Worm (Caenorhabditis elegans) whole organism, L1 larva: ENCODE results near the gene nac-1.

Experiments used
- C04F5.9 ChIP-seq: sonication (generic microtip); optimal IDR thresholded peaks from 2 replicates; lab custom pipeline; 2016; ENCODE audit warnings: missing genetic modification characterization, missing compliant biosample characterization
- C34B4.2 ChIP-seq: sonication (generic microtip); optimal IDR thresholded peaks from 2 replicates; lab custom pipeline; 2017; ENCODE audit warnings: mild to moderate bottlenecking, missing genetic modification characterization, missing compliant biosample characterization
- F16B12.6 ChIP-seq: fragments of 150-350 bp; optimal IDR thresholded peaks from 2 replicates; lab custom pipeline; 2014; ENCODE audit warnings: missing biosample characterization, missing genetic modification characterization
- Y116A8C.19 ChIP-seq: sonication (generic microtip); optimal IDR thresholded peaks from 2 replicates; lab custom pipeline; 2016; ENCODE audit warnings: missing compliant biosample characterization, missing genetic modification characterization, borderline replicate concordance
- ama-1 ChIP-seq: fragments of 150-350 bp; optimal IDR thresholded peaks from 2 replicates; lab custom pipeline; 2014
- blmp-1 ChIP-seq: fragments of 150-350 bp; optimal IDR thresholded peaks from 2 replicates; lab custom pipeline; 2014; ENCODE audit warnings: missing biosample characterization, missing genetic modification characterization
- ceh-8 ChIP-seq: fragments of 200-800 bp; sonication (Bioruptor generic); optimal IDR thresholded peaks from 2 replicates; lab custom pipeline; 2018; ENCODE audit warnings: mild to moderate bottlenecking, missing genetic modification characterization, moderate library complexity, missing compliant biosample characterization
- ceh-90 ChIP-seq: sonication (generic microtip); optimal IDR thresholded peaks from 2 replicates; lab custom pipeline; 2016; ENCODE audit warnings: missing genetic modification characterization, missing compliant biosample characterization
- efl-1 ChIP-seq, 4 experiments: fragments of 150-350 bp; optimal IDR thresholded peaks in 3 of 4; peaks in 1 of 4; 1 replicate in 1 of 4; 2 replicates in 3 of 4; lab custom pipeline; 2014; ENCODE audit warnings: missing biosample characterization in 2 of 4, missing genetic modification characterization in 2 of 4, missing genetic modification reagents in 2 of 4
- elt-3 ChIP-seq, 6 experiments: fragments of 150-350 bp in 1 of 6; sonication (generic microtip); optimal IDR thresholded peaks; 2 replicates each; lab custom pipeline; 2017 to 2018; ENCODE audit warnings: missing biosample characterization in 6 of 6, missing genetic modification characterization in 6 of 6, inconsistent platforms in 1 of 6
- fkh-10 ChIP-seq: sonication (generic microtip); optimal IDR thresholded peaks from 2 replicates; lab custom pipeline; 2017; ENCODE audit warnings: missing biosample characterization, missing genetic modification reagents, missing genetic modification characterization
- fkh-4 ChIP-seq: sonication (generic microtip); optimal IDR thresholded peaks from 2 replicates; lab custom pipeline; 2016; ENCODE audit warnings: missing compliant biosample characterization, missing genetic modification characterization, borderline replicate concordance
- fos-1 ChIP-seq: fragments of 150-350 bp; optimal IDR thresholded peaks from 2 replicates; lab custom pipeline; 2014; ENCODE audit warnings: missing biosample characterization, missing genetic modification characterization
- irx-1 ChIP-seq: sonication (generic microtip); optimal IDR thresholded peaks from 2 replicates; lab custom pipeline; 2016; ENCODE audit warnings: missing genetic modification characterization, missing compliant biosample characterization
- lin-35 ChIP-seq, 2 experiments: fragments of 150-350 bp; optimal IDR thresholded peaks; 2 replicates each; lab custom pipeline; 2014; ENCODE audit warnings: missing biosample characterization in 2 of 2, missing genetic modification characterization in 2 of 2, missing genetic modification reagents in 2 of 2
- lin-39 ChIP-seq: fragments of 150-350 bp; optimal IDR thresholded peaks from 2 replicates; lab custom pipeline; 2014; ENCODE audit warnings: missing biosample characterization, missing genetic modification reagents, missing genetic modification characterization
- lir-3 ChIP-seq: sonication (generic microtip); optimal IDR thresholded peaks from 2 replicates; lab custom pipeline; 2016; ENCODE audit warnings: mild to moderate bottlenecking, missing genetic modification characterization, moderate library complexity, missing compliant biosample characterization; ENCODE audit not compliant: poor library complexity
- lsy-2 ChIP-seq, 2 experiments: fragments of 150-350 bp; optimal IDR thresholded peaks; 2 replicates each; lab custom pipeline; 2014; ENCODE audit warnings: missing biosample characterization in 2 of 2, missing genetic modification characterization in 2 of 2
- mab-9 ChIP-seq: fragments of 200-800 bp; sonication (Bioruptor generic); IDR thresholded peaks from 2 replicates; pipeline ENCODE4 v1.3.6; 2022; ENCODE audit warnings: missing genetic modification reagents, missing genetic modification characterization, missing compliant biosample characterization
- mef-2 ChIP-seq: fragments of 150-350 bp; optimal IDR thresholded peaks from 2 replicates; lab custom pipeline; 2014; ENCODE audit warnings: missing biosample characterization, missing genetic modification characterization
- nhr-20 ChIP-seq: sonication (generic microtip); optimal IDR thresholded peaks from 2 replicates; lab custom pipeline; 2016; ENCODE audit warnings: mild to moderate bottlenecking, missing genetic modification characterization, missing compliant biosample characterization
- nhr-28 ChIP-seq: fragments of 150-350 bp; optimal IDR thresholded peaks from 2 replicates; lab custom pipeline; 2014; ENCODE audit warnings: missing biosample characterization, missing genetic modification characterization
- nhr-77 ChIP-seq: fragments of 150-350 bp; optimal IDR thresholded peaks from 2 replicates; lab custom pipeline; 2014; ENCODE audit warnings: missing biosample characterization, missing genetic modification characterization
- nhr-84 ChIP-seq: sonication (generic microtip); optimal IDR thresholded peaks from 2 replicates; lab custom pipeline; 2017; ENCODE audit warnings: missing biosample characterization, missing genetic modification characterization
- nhr-85 ChIP-seq: sonication (generic microtip); peaks from one replicate; lab custom pipeline; 2016; ENCODE audit warnings: missing genetic modification characterization, inconsistent platforms, missing compliant biosample characterization
- pqm-1 ChIP-seq: sonication (generic microtip); optimal IDR thresholded peaks from 3 replicates; lab custom pipeline; 2017; ENCODE audit warnings: missing biosample characterization, missing genetic modification characterization
- skn-1 ChIP-seq: fragments of 150-350 bp; optimal IDR thresholded peaks from 2 replicates; lab custom pipeline; 2014; ENCODE audit warnings: missing biosample characterization, missing genetic modification characterization
- snpc-4 ChIP-seq: fragments of 150-350 bp; optimal IDR thresholded peaks from 2 replicates; lab custom pipeline; 2014; ENCODE audit warnings: missing biosample characterization, missing genetic modification characterization
- snu-23 ChIP-seq: sonication (generic microtip); optimal IDR thresholded peaks from 2 replicates; lab custom pipeline; 2016; ENCODE audit warnings: missing genetic modification characterization, missing compliant biosample characterization
- swsn-7 ChIP-seq: sonication (generic microtip); optimal IDR thresholded peaks from 2 replicates; lab custom pipeline; 2016; ENCODE audit warnings: missing genetic modification characterization, missing compliant biosample characterization
- tlp-1 ChIP-seq: fragments of 150-350 bp; optimal IDR thresholded peaks from 2 replicates; lab custom pipeline; 2014; ENCODE audit warnings: missing biosample characterization, missing genetic modification characterization
- unc-98 ChIP-seq: fragments of 200-800 bp; sonication (Bioruptor generic); IDR thresholded peaks from 2 replicates; pipeline ENCODE4 v1.3.6; 2022; ENCODE audit warnings: missing genetic modification characterization, missing compliant biosample characterization
- vab-15 ChIP-seq: sonication (generic microtip); optimal IDR thresholded peaks from 2 replicates; lab custom pipeline; 2017; ENCODE audit warnings: missing genotype, mild to moderate bottlenecking, missing genetic modification characterization, missing compliant biosample characterization
- zip-4 ChIP-seq: fragments of 200-800 bp; sonication (Bioruptor generic); optimal IDR thresholded peaks from 2 replicates; lab custom pipeline; 2018; ENCODE audit warnings: mild to moderate bottlenecking, missing genetic modification characterization, moderate library complexity, missing compliant biosample characterization

The nac-1 gene

ce11 chrX:14897192-14897591 lies 2.2 kb downstream of the nac-1 start:
- TF ChIP-seq pqm-1 (tag; lab: Kevin White, UChicago) (no peak), fkh-4 (tag; lab: Kevin White, UChicago) (no peak), nhr-28 (tag; lab: Kevin White, UChicago) (no peak), lin-39 (tag; lab: Kevin White, UChicago) (no peak), snpc-4 (tag; lab: Kevin White, UChicago) (peak; percentile 49), irx-1 (tag; lab: Kevin White, UChicago) (no peak), nhr-85 (tag; lab: Kevin White, UChicago) (no peak), vab-15 (tag; lab: Kevin White, UChicago) (no peak), lsy-2 (tag; optimal IDR thresholded peaks at IDR 0.05; lab: Kevin White, UChicago) (no peak), efl-1 (optimal IDR thresholded peaks at IDR 0.05; lab: Kevin White, UChicago) (no peak), efl-1 (GFP tag; optimal IDR thresholded peaks at IDR 0.05 in 1 of 2; lab: Kevin White, UChicago) (peak in 1 of 2 experiments; percentile 3), unc-98 (GFP tag; lab: Robert Waterston, UW) (no peak), fos-1 (no peak)

ce11 chrX:14898205-14898604 lies 3.3 kb downstream of the nac-1 start, which contains the start of gene lips-8:
Gene lips-8 (plus strand): TSS chrX:14898505.
- TF ChIP-seq blmp-1 (tag; lab: Kevin White, UChicago): peak; percentile 6
- TF ChIP-seq zip-4 (GFP tag; lab: Kevin White, UChicago): no peak

- TF ChIP-seq elt-3 (tag; optimal IDR thresholded peaks at IDR 0.05; lab: Kevin White, UChicago) (peak in 1 of 6 experiments; percentile 54), nhr-28 (tag; lab: Kevin White, UChicago) (no peak), snu-23 (GFP tag; lab: Kevin White, UChicago) (no peak), mab-9 (GFP tag; lab: Robert Waterston, UW) (no peak), nhr-20 (tag; lab: Kevin White, UChicago) (no peak), ceh-90 (tag; lab: Kevin White, UChicago) (no peak)
Observed at ce11 chrX:14900487-14900886, 5.5 kb downstream of the nac-1 start.

ce11 chrX:14903424-14903823 lies 8.5 kb downstream of the nac-1 start:
- TF ChIP-seq blmp-1 (tag; lab: Kevin White, UChicago) (peak; percentile 32), elt-3 (tag; optimal IDR thresholded peaks at IDR 0.05; lab: Kevin White, UChicago) (peak in 4 of 6 experiments; percentile 7 to 49 (median 24)), swsn-7 (tag; lab: Kevin White, UChicago) (no peak), C04F5.9 (no peak)

- TF ChIP-seq Y116A8C.19 (no peak), C04F5.9 (no peak), fkh-4 (tag; lab: Kevin White, UChicago) (no peak), swsn-7 (tag; lab: Kevin White, UChicago) (no peak), ceh-8 (GFP tag; lab: Kevin White, UChicago) (no peak), lir-3 (tag; lab: Kevin White, UChicago) (no peak), tlp-1 (tag; lab: Kevin White, UChicago) (no peak), F16B12.6 (tag; lab: Kevin White, UChicago) (no peak), nhr-28 (tag; lab: Kevin White, UChicago) (no peak)
Observed at ce11 chrX:14905161-14905560, 10.2 kb downstream of the nac-1 start, which contains the start of gene hex-5. Gene hex-5 (minus strand): TSS chrX:14905261.

ce11 chrX:14907257-14907801 lies 12.4 kb downstream of the nac-1 start:
- TF ChIP-seq C34B4.2 (tag; lab: Kevin White, UChicago) (no peak), ceh-8 (GFP tag; lab: Kevin White, UChicago) (no peak), elt-3 (tag; optimal IDR thresholded peaks at IDR 0.05; lab: Kevin White, UChicago) (peak in 2 of 6 experiments; percentile 29 to 61), blmp-1 (tag; lab: Kevin White, UChicago) (peak; percentile 53), ama-1 (lab: Kevin White, UChicago) (no peak)

- TF ChIP-seq vab-15 (tag; lab: Kevin White, UChicago) (no peak), nhr-84 (tag; lab: Kevin White, UChicago) (no peak), lin-35 (GFP tag; optimal IDR thresholded peaks at IDR 0.05; lab: Kevin White, UChicago) (no peak), mef-2 (tag; lab: Kevin White, UChicago) (no peak), ceh-8 (GFP tag; lab: Kevin White, UChicago) (no peak), nhr-77 (tag; lab: Kevin White, UChicago) (no peak), fkh-10 (GFP tag; lab: Kevin White, UChicago) (peak; percentile 50), skn-1 (no peak)
Observed at ce11 chrX:14910689-14911088, 15.7 kb downstream of the nac-1 start.
